Worm (Caenorhabditis elegans): ENCODE data around the gene dpy-28.

DNA sequence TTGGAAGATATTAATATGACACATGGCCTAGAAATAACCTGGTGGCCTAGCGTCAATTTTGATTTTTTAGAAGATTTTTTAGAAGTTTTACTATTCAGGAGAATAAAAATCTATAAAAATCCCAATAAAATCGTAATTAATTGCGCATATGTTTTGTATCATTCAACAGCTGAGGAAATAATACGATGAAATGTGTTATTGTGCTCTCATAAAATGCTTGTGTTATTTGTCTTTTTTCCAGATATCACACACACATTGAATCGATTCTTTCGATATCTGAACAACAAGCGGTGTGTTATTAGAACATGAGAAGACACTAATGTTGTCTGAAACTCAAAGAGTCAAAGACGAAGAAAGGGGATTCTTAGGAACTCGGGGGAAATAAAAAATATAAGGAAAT lies 62.2 kb downstream of the dpy-28 start:
- TF ChIP-seq ceh-40 (GFP tag; IDR thresholded peaks at IDR 0.05) (no peak), die-1 (tag; optimal IDR thresholded peaks at IDR 0.05) (no peak), F57A8.1 (GFP tag; optimal IDR thresholded peaks at IDR 0.05) (no peak), Y67H2A.10 (GFP tag; conservative IDR thresholded peaks at IDR 0.05) (no peak), F55B11.4 (tag; optimal IDR thresholded peaks at IDR 0.05; ENCODE audit: borderline replicate concordance, insufficient read depth) (no peak), him-1 (tag; optimal IDR thresholded peaks at IDR 0.05) (no peak), C17E4.6 (GFP tag; IDR thresholded peaks at IDR 0.05) (no peak)
